Fruit fly (Drosophila melanogaster) whole organism, embryonic: ENCODE measurements around the gene CG42824.

ENCODE experiments used
- Adf1 ChIP-seq: fragments of 200-800 bp; sonication (Bioruptor generic); IDR thresholded peaks from 2 replicates; pipeline ENCODE4 v1.3.6; 2022; ENCODE audit warnings: missing biosample characterization, missing genetic modification characterization
- Bteb2 ChIP-seq: fragments of 200-800 bp; sonication (Bioruptor generic); optimal IDR thresholded peaks from 2 replicates; lab custom pipeline; 2016; ENCODE audit warnings: missing biosample characterization, missing genetic modification characterization
- CG10431 ChIP-seq: fragments of 200-800 bp; sonication (Bioruptor generic); optimal IDR thresholded peaks from 3 replicates; lab custom pipeline; 2018; ENCODE audit warnings: missing biosample characterization, mild to moderate bottlenecking, missing genetic modification characterization
- CG10462 ChIP-seq: fragments of 200-800 bp; sonication (Bioruptor generic); optimal IDR thresholded peaks from 2 replicates; lab custom pipeline; 2016; ENCODE audit warnings: missing biosample characterization, missing genetic modification characterization
- CG10654 ChIP-seq: fragments of 200-800 bp; sonication (Bioruptor generic); optimal IDR thresholded peaks from 2 replicates; lab custom pipeline; 2016; ENCODE audit warnings: missing biosample characterization, missing genetic modification characterization
- CG10959 ChIP-seq: fragments of 200-800 bp; sonication (Bioruptor generic); IDR thresholded peaks from 2 replicates; pipeline ENCODE4 v1.3.6; 2022; ENCODE audit warnings: missing biosample characterization, missing genetic modification characterization
- CG10979 ChIP-seq: fragments of 200-800 bp; sonication (Bioruptor generic); optimal IDR thresholded peaks from 2 replicates; lab custom pipeline; 2018; ENCODE audit warnings: missing biosample characterization, mild to moderate bottlenecking, missing genetic modification characterization, moderate library complexity
- CG13123 ChIP-seq: fragments of 200-800 bp; sonication (Bioruptor generic); optimal IDR thresholded peaks from 2 replicates; lab custom pipeline; 2016; ENCODE audit warnings: missing biosample characterization, missing genetic modification characterization
- CG13296 ChIP-seq: fragments of 200-800 bp; sonication (Bioruptor generic); optimal IDR thresholded peaks from 3 replicates; lab custom pipeline; 2018; ENCODE audit warnings: missing biosample characterization, mild to moderate bottlenecking, missing genetic modification characterization
- CG14441 ChIP-seq: fragments of 200-800 bp; sonication (Bioruptor generic); IDR thresholded peaks from 2 replicates; pipeline ENCODE4 v1.3.6; 2022; ENCODE audit warnings: missing biosample characterization, missing genetic modification characterization
- CG1602 ChIP-seq: fragments of 200-800 bp; sonication (Bioruptor generic); optimal IDR thresholded peaks from 3 replicates; lab custom pipeline; 2016; ENCODE audit warnings: missing biosample characterization, missing genetic modification characterization
- CG17361 ChIP-seq: fragments of 200-800 bp; sonication (Bioruptor generic); IDR thresholded peaks from 3 replicates; pipeline ENCODE4 v1.3.6; 2022; ENCODE audit warnings: missing biosample characterization, missing genetic modification characterization
- CG31365 ChIP-seq: fragments of 200-800 bp; sonication (Bioruptor generic); optimal IDR thresholded peaks from 2 replicates; lab custom pipeline; 2018; ENCODE audit warnings: missing biosample characterization, mild to moderate bottlenecking, missing genetic modification characterization
- CG33557 ChIP-seq: fragments of 200-800 bp; sonication (Bioruptor generic); optimal IDR thresholded peaks from 2 replicates; lab custom pipeline; 2019; ENCODE audit warnings: missing biosample characterization, mild to moderate bottlenecking, missing genetic modification characterization, moderate library complexity
- CG3838 ChIP-seq: fragments of 200-800 bp; sonication (Bioruptor generic); optimal IDR thresholded peaks from 3 replicates; lab custom pipeline; 2016; ENCODE audit warnings: missing biosample characterization, missing genetic modification characterization
- CG42726 ChIP-seq: fragments of 200-800 bp; sonication (Bioruptor generic); IDR thresholded peaks from 2 replicates; pipeline ENCODE4 v1.3.6; 2022; ENCODE audit warnings: missing biosample characterization, missing genetic modification characterization; ENCODE audit not compliant: partially characterized antibody
- CG4707 ChIP-seq: fragments of 200-800 bp; sonication (Bioruptor generic); optimal IDR thresholded peaks from 2 replicates; lab custom pipeline; 2018; ENCODE audit warnings: missing biosample characterization, mild to moderate bottlenecking, missing genetic modification characterization, moderate library complexity
- CG6175 ChIP-seq: fragments of 200-800 bp; sonication (Bioruptor generic); IDR thresholded peaks from 3 replicates; pipeline ENCODE4 v1.3.6; 2022; ENCODE audit warnings: missing biosample characterization, missing genetic modification characterization
- CG7928 ChIP-seq: fragments of 200-800 bp; sonication (Bioruptor generic); optimal IDR thresholded peaks from 2 replicates; lab custom pipeline; 2017; ENCODE audit warnings: missing biosample characterization, mild to moderate bottlenecking, missing genetic modification characterization
- CG9727 ChIP-seq: fragments of 200-800 bp; sonication (Bioruptor generic); optimal IDR thresholded peaks from 3 replicates; lab custom pipeline; 2017; ENCODE audit warnings: missing biosample characterization, mild to moderate bottlenecking, missing genetic modification characterization
- D19B ChIP-seq: fragments of 200-800 bp; sonication (Bioruptor generic); optimal IDR thresholded peaks from 2 replicates; lab custom pipeline; 2017; ENCODE audit warnings: missing biosample characterization, mild to moderate bottlenecking, missing genetic modification characterization
- Dref ChIP-seq: fragments of 200-800 bp; sonication (Bioruptor generic); IDR thresholded peaks from 2 replicates; pipeline ENCODE4 v1.3.6; 2022; ENCODE audit warnings: missing biosample characterization, missing genetic modification characterization
- HLHmδ ChIP-seq: fragments of 200-800 bp; sonication (Bioruptor generic); optimal IDR thresholded peaks from 2 replicates; lab custom pipeline; 2018; ENCODE audit warnings: missing biosample characterization, mild to moderate bottlenecking, missing genetic modification characterization, moderate library complexity
- Hr3 ChIP-seq: fragments of 200-800 bp; sonication (Bioruptor generic); optimal IDR thresholded peaks from 3 replicates; lab custom pipeline; 2016; ENCODE audit warnings: missing biosample characterization, missing genetic modification characterization
- Lpt ChIP-seq: fragments of >200 bp; optimal IDR thresholded peaks from 2 replicates; lab custom pipeline; 2018; ENCODE audit warnings: missing biosample characterization, missing genetic modification characterization
- MBD-R2 ChIP-seq: fragments of 200-800 bp; sonication (Bioruptor generic); IDR thresholded peaks from 2 replicates; pipeline ENCODE4 v1.3.6; 2022; ENCODE audit warnings: missing biosample characterization, missing genetic modification characterization
- Oli ChIP-seq: fragments of 200-800 bp; sonication (Bioruptor generic); optimal IDR thresholded peaks from 2 replicates; lab custom pipeline; 2018; ENCODE audit warnings: missing biosample characterization, mild to moderate bottlenecking, missing genetic modification characterization, moderate library complexity
- Ptx1 ChIP-seq: fragments of 200-800 bp; sonication (Bioruptor generic); IDR thresholded peaks from 2 replicates; pipeline ENCODE4 v1.3.6; 2022; ENCODE audit warnings: missing biosample characterization, missing genetic modification characterization
- Sox100B ChIP-seq: fragments of 200-800 bp; sonication (Bioruptor generic); optimal IDR thresholded peaks from 3 replicates; lab custom pipeline; 2018; ENCODE audit warnings: missing biosample characterization, mild to moderate bottlenecking, missing genetic modification characterization
- Taf1 ChIP-seq: fragments of 200-800 bp; sonication (Bioruptor generic); IDR thresholded peaks from 2 replicates; pipeline ENCODE4 v1.3.6; 2022; ENCODE audit warnings: missing biosample characterization, missing genetic modification characterization
- Tbp ChIP-seq: fragments of >200 bp; optimal IDR thresholded peaks from 2 replicates; lab custom pipeline; 2018; ENCODE audit warnings: missing biosample characterization, missing genetic modification characterization
- YL-1 ChIP-seq: fragments of 200-800 bp; sonication (Bioruptor generic); optimal IDR thresholded peaks from 3 replicates; lab custom pipeline; 2017; ENCODE audit warnings: missing biosample characterization, mild to moderate bottlenecking, missing genetic modification characterization
- ap ChIP-seq: fragments of 200-800 bp; sonication (Bioruptor generic); IDR thresholded peaks from 2 replicates; pipeline ENCODE4 v1.3.6; 2022; ENCODE audit warnings: missing biosample characterization, missing genetic modification characterization
- ash1 ChIP-seq: fragments of 200-800 bp; sonication (Bioruptor generic); optimal IDR thresholded peaks from 2 replicates; lab custom pipeline; 2018; ENCODE audit warnings: missing biosample characterization, mild to moderate bottlenecking, missing genetic modification characterization
- ato ChIP-seq: fragments of 200-800 bp; sonication (Bioruptor generic); IDR thresholded peaks from 2 replicates; pipeline ENCODE4 v1.3.6; 2022; ENCODE audit warnings: missing biosample characterization, missing genetic modification characterization; ENCODE audit not compliant: partially characterized antibody
- corto ChIP-seq: fragments of 200-800 bp; sonication (Bioruptor generic); optimal IDR thresholded peaks from 2 replicates; lab custom pipeline; 2016; ENCODE audit warnings: missing biosample characterization, mild to moderate bottlenecking, missing genetic modification characterization, moderate library complexity
- emc ChIP-seq: fragments of 200-800 bp; sonication (Bioruptor generic); optimal IDR thresholded peaks from 2 replicates; lab custom pipeline; 2016; ENCODE audit warnings: missing biosample characterization, missing genetic modification characterization
- ewg ChIP-seq: fragments of 200-800 bp; sonication (Bioruptor generic); optimal IDR thresholded peaks from 3 replicates; lab custom pipeline; 2017; ENCODE audit warnings: mild to moderate bottlenecking, missing biosample characterization, missing genetic modification reagents, missing genetic modification characterization
- fru ChIP-seq: fragments of >200 bp; optimal IDR thresholded peaks from 2 replicates; lab custom pipeline; 2017
- ind ChIP-seq: fragments of 200-800 bp; sonication (Bioruptor generic); optimal IDR thresholded peaks from 3 replicates; lab custom pipeline; 2016; ENCODE audit warnings: missing biosample characterization, missing genetic modification characterization
- inv ChIP-seq: fragments of 200-800 bp; sonication (Bioruptor generic); IDR thresholded peaks from 2 replicates; pipeline ENCODE4 v1.3.6; 2022; ENCODE audit warnings: missing biosample characterization, missing genetic modification characterization; ENCODE audit not compliant: partially characterized antibody
- lmd ChIP-seq: fragments of 200-800 bp; sonication (Bioruptor generic); IDR thresholded peaks from 2 replicates; pipeline ENCODE4 v1.3.6; 2022; ENCODE audit warnings: missing biosample characterization, missing genetic modification characterization
- nom ChIP-seq: fragments of 200-800 bp; sonication (Bioruptor generic); optimal IDR thresholded peaks from 2 replicates; lab custom pipeline; 2017; ENCODE audit warnings: missing biosample characterization, missing genetic modification characterization, mild to moderate bottlenecking, moderate library complexity, missing genetic modification reagents
- otp ChIP-seq: fragments of 200-800 bp; sonication (Bioruptor generic); IDR thresholded peaks from 3 replicates; pipeline ENCODE4, ENCODE4 v1.3.6; 2022; ENCODE audit warnings: missing biosample characterization, missing genetic modification characterization
- p53 ChIP-seq: fragments of 200-800 bp; sonication (Bioruptor generic); optimal IDR thresholded peaks from 2 replicates; lab custom pipeline; 2016; ENCODE audit warnings: missing biosample characterization, missing genetic modification characterization
- sc ChIP-seq, 3 experiments: fragments of >200 bp in 2 of 3; fragments of 200-800 bp in 1 of 3; sonication (Bioruptor generic) in 1 of 3; optimal IDR thresholded peaks; 2 replicates in 2 of 3; 3 replicates in 1 of 3; lab custom pipeline; 2017; ENCODE audit warnings: mild to moderate bottlenecking in 1 of 3, missing biosample characterization in 1 of 3, missing genetic modification characterization in 1 of 3, missing genetic modification reagents in 1 of 3
- schlank ChIP-seq: fragments of 200-800 bp; sonication (Bioruptor generic); optimal IDR thresholded peaks from 2 replicates; lab custom pipeline; 2018; ENCODE audit warnings: missing biosample characterization, mild to moderate bottlenecking, missing genetic modification characterization
- shn ChIP-seq: fragments of 200-800 bp; sonication (Bioruptor generic); optimal IDR thresholded peaks from 3 replicates; lab custom pipeline; 2016; ENCODE audit warnings: missing biosample characterization, missing genetic modification characterization
- tna ChIP-seq: fragments of 200-800 bp; sonication (Bioruptor generic); IDR thresholded peaks from 2 replicates; pipeline ENCODE4 v1.3.6; 2022; ENCODE audit warnings: missing biosample characterization, missing genetic modification characterization; ENCODE audit not compliant: partially characterized antibody
- zf30C ChIP-seq: fragments of 200-800 bp; sonication (Bioruptor generic); optimal IDR thresholded peaks from 3 replicates; lab custom pipeline; 2018; ENCODE audit warnings: missing biosample characterization, mild to moderate bottlenecking, missing genetic modification characterization

CG42824 gene

DNA sequence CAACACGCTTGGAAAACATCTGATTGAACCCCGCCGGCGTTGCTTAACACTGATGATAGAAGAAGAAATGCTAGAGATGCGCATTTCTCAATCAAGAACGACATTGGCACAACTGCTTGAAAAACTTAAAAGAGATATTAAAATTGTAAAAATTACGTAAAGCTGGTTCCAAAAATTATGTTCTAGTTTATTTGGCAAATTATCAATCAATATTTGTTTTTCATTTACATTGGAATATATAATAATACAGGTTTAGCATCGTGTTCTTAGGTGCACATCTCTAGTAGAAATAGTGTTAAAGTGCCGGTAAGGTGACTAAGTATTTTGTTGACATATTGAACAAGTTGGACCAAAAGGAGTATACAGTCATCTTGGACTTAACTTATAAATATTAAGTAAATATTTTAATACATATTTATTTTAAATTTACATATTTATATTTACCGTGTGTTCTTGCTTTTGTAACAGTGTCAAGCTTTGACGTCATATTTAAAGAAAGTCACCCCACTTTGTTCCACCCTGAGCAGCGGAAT lies 14.9 kb downstream of the CG42824 start, which contains the start of the genes Brf and sds22 (continued):
- TF ChIP-seq CG31365 (peak; percentile 76), emc (GFP tag; lab: Kevin White, UChicago) (peak; percentile 91), CG4707 (GFP tag; lab: Kevin White, UChicago) (peak; percentile 54), inv (GFP tag; lab: Robert Waterston, UW) (peak; percentile 68; the same call in 1 of the 2 replicates), corto (GFP tag; lab: Kevin White, UChicago) (peak; percentile 85), CG10462 (GFP tag; lab: Kevin White, UChicago) (peak; percentile 93), CG13123 (peak; percentile 94), CG42726 (no peak), Taf1 (peak; percentile 74), ewg (GFP tag; lab: Kevin White, UChicago) (peak; percentile 87), p53 (peak; percentile 78), sc (optimal IDR thresholded peaks at IDR 0.05; lab: Kevin White, UChicago) (no peak), sc (GFP tag; optimal IDR thresholded peaks at IDR 0.05; lab: Kevin White, UChicago) (peak; percentile 88), fru (no peak), ash1 (GFP tag; lab: Kevin White, UChicago) (peak; percentile 15), D19B (GFP tag; lab: Kevin White, UChicago) (peak; percentile 87), CG10979 (tag; lab: Kevin White, UChicago) (peak; percentile 92), lmd (GFP tag; lab: Robert Waterston, UW) (peak; percentile 95), ind (GFP tag; lab: Kevin White, UChicago) (peak; percentile 97), otp (GFP tag; lab: Robert Waterston, UW) (peak; percentile 79), YL-1 (GFP tag; lab: Kevin White, UChicago) (peak; percentile 80), CG7928 (peak; percentile 67), Lpt (GFP tag; lab: Kevin White, UChicago) (no peak), Hr3 (peak; percentile 98), Bteb2 (GFP tag; lab: Kevin White, UChicago) (peak; percentile 94), CG10431 (peak; percentile 76), CG14441 (peak; percentile 91), Tbp (no peak), HLHmδ (GFP tag; lab: Kevin White, UChicago) (no peak), ato (GFP tag; lab: Robert Waterston, UW) (no peak), Adf1 (GFP tag; lab: Robert Waterston, UW) (peak; percentile 66), Ptx1 (GFP tag; lab: Robert Waterston, UW) (peak; percentile 96), tna (peak; percentile 56; the same call in 1 of the 2 replicates), CG17361 (GFP tag; lab: Robert Waterston, UW) (peak; percentile 98), CG3838 (peak; percentile 89), Sox100B (peak; percentile 93), CG9727 (GFP tag; lab: Kevin White, UChicago) (peak; percentile 95), CG1602 (GFP tag; lab: Kevin White, UChicago) (peak; percentile 97), CG10959 (GFP tag; lab: Robert Waterston, UW) (peak; percentile 90), schlank (tag; lab: Kevin White, UChicago) (peak; percentile 90), zf30C (GFP tag; lab: Kevin White, UChicago) (no peak), shn (GFP tag; lab: Kevin White, UChicago) (peak; percentile 94), CG13296 (peak; percentile 92), Dref (GFP tag; lab: Robert Waterston, UW) (peak; percentile 45), CG33557 (GFP tag; lab: Kevin White, UChicago) (peak; percentile 95), Oli (peak; percentile 92), ap (GFP tag; lab: Robert Waterston, UW) (peak; percentile 73), CG10654 (peak; percentile 95), CG6175 (GFP tag; lab: Robert Waterston, UW) (peak; percentile 84), MBD-R2 (peak; percentile 94), nom (GFP tag; lab: Kevin White, UChicago) (peak; percentile 83)
